Fruit fly (Drosophila melanogaster): Measurements from ENCODE around the gene CG15578.

DNA sequence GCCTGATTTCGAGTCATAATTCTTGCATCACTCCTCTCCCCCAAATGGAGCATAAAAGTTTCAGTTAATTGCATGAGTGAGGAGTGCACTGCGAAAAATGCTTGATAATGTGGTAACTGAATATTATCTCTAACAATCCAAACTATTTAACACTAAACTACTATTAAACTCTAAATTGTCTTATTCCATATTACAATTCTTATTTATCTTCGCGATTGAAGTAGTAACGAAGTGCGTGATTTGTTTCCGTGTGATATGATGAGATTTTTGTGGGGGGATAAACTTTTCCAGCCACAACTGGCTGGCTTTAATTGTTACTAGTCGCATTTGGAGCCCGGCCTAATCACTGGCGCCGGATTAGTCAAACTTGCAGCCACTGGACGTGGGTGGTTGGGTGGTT is 13.4 kb downstream of the CG15578 start:
- no peak for TF ChIP-seq fkh (GFP tag; optimal IDR thresholded peaks at IDR 0.05)
- no peak for TF ChIP-seq Eip93F (GFP tag; optimal IDR thresholded peaks at IDR 0.05)
- TF ChIP-seq fd59A (GFP tag; optimal IDR thresholded peaks at IDR 0.05) = no peak
- TF ChIP-seq CG16779 (tag; optimal IDR thresholded peaks at IDR 0.05) = no peak
- no peak for TF ChIP-seq dsx (GFP tag; optimal IDR thresholded peaks at IDR 0.05; ENCODE audit: poor library complexity, severe bottlenecking)
- TF ChIP-seq Eip75B (GFP tag; optimal IDR thresholded peaks at IDR 0.05) = peak; percentile 9
- TF ChIP-seq Sox102F (GFP tag; optimal IDR thresholded peaks at IDR 0.05) = no peak
- TF ChIP-seq CG34406 (GFP tag; optimal IDR thresholded peaks at IDR 0.05) = no peak
- peak; percentile 71 for TF ChIP-seq CG32006 (GFP tag; optimal IDR thresholded peaks at IDR 0.05)
- TF ChIP-seq net (GFP tag; optimal IDR thresholded peaks at IDR 0.05) = peak; percentile 15
- no peak for TF ChIP-seq vri (GFP tag; optimal IDR thresholded peaks at IDR 0.05)
- no peak for TF ChIP-seq CG31627 (GFP tag; optimal IDR thresholded peaks at IDR 0.05)
- peak; percentile 23 for TF ChIP-seq Lpt (GFP tag; optimal IDR thresholded peaks at IDR 0.05)
- peak; percentile 69 for TF ChIP-seq CG15336 (GFP tag; IDR thresholded peaks at IDR 0.05)
